Fruit fly (Drosophila melanogaster) whole organism, embryonic: ENCODE data around the gene Est-Q.

Experiments used
- Ada2b ChIP-seq: fragments of 200-800 bp; sonication (Bioruptor generic); IDR thresholded peaks from 2 replicates; pipeline ENCODE4 v1.3.6; 2022; ENCODE audit warnings: missing biosample characterization, missing genetic modification characterization
- CG10543 ChIP-seq: fragments of 200-800 bp; sonication (Bioruptor generic); optimal IDR thresholded peaks from 3 replicates; lab custom pipeline; 2017; ENCODE audit warnings: missing biosample characterization, mild to moderate bottlenecking, missing genetic modification characterization, moderate library complexity
- CG10565 ChIP-seq: fragments of 200-800 bp; sonication (Bioruptor generic); optimal IDR thresholded peaks from 3 replicates; lab custom pipeline; 2016; ENCODE audit warnings: missing biosample characterization, mild to moderate bottlenecking, missing genetic modification characterization
- CG12155 ChIP-seq: fragments of 200-800 bp; sonication (Bioruptor generic); optimal IDR thresholded peaks from 3 replicates; lab custom pipeline; 2016; ENCODE audit warnings: missing biosample characterization, missing genetic modification characterization
- CG1233 ChIP-seq: fragments of 200-800 bp; sonication (Bioruptor generic); optimal IDR thresholded peaks from 4 replicates; lab custom pipeline; 2018; ENCODE audit warnings: missing biosample characterization, mild to moderate bottlenecking, missing genetic modification characterization
- CG14965 ChIP-seq: fragments of 200-800 bp; sonication (Bioruptor generic); optimal IDR thresholded peaks from 2 replicates; lab custom pipeline; 2016; ENCODE audit warnings: missing biosample characterization, missing genetic modification characterization, borderline replicate concordance
- CG15011 ChIP-seq: fragments of 200-800 bp; sonication (Bioruptor generic); optimal IDR thresholded peaks from 3 replicates; lab custom pipeline; 2018; ENCODE audit warnings: missing biosample characterization, mild to moderate bottlenecking, missing genetic modification characterization
- CG15514 ChIP-seq: fragments of 200-800 bp; sonication (Bioruptor generic); optimal IDR thresholded peaks from 3 replicates; lab custom pipeline; 2017; ENCODE audit warnings: missing biosample characterization, missing genetic modification characterization, mild to moderate bottlenecking, moderate library complexity, missing genetic modification reagents
- CG15696 ChIP-seq: fragments of 200-800 bp; sonication (Bioruptor generic); optimal IDR thresholded peaks from 2 replicates; lab custom pipeline; 2019; ENCODE audit warnings: missing biosample characterization, mild to moderate bottlenecking, missing genetic modification characterization, moderate library complexity
- CG1602 ChIP-seq: fragments of 200-800 bp; sonication (Bioruptor generic); optimal IDR thresholded peaks from 3 replicates; lab custom pipeline; 2016; ENCODE audit warnings: missing biosample characterization, missing genetic modification characterization
- CG1647 ChIP-seq: fragments of 200-800 bp; sonication (Bioruptor generic); optimal IDR thresholded peaks from 3 replicates; lab custom pipeline; 2016; ENCODE audit warnings: missing biosample characterization, missing genetic modification characterization
- CG16813 ChIP-seq: fragments of 200-800 bp; sonication (Bioruptor generic); IDR thresholded peaks from 3 replicates; pipeline ENCODE4 v1.3.6; 2022; ENCODE audit warnings: missing biosample characterization, missing genetic modification characterization; ENCODE audit not compliant: partially characterized antibody
- CG17385 ChIP-seq: fragments of 200-800 bp; sonication (Bioruptor generic); optimal IDR thresholded peaks from 3 replicates; lab custom pipeline; 2018; ENCODE audit warnings: missing biosample characterization, mild to moderate bottlenecking, missing genetic modification characterization
- CG1792 ChIP-seq: fragments of 200-800 bp; sonication (Bioruptor generic); optimal IDR thresholded peaks from 2 replicates; lab custom pipeline; 2016; ENCODE audit warnings: missing biosample characterization, missing genetic modification characterization
- CG1832 ChIP-seq: fragments of 200-800 bp; sonication (Bioruptor generic); optimal IDR thresholded peaks from 2 replicates; lab custom pipeline; 2017; ENCODE audit warnings: missing biosample characterization, mild to moderate bottlenecking, missing genetic modification characterization, inconsistent platforms
- CG18599 ChIP-seq: fragments of 200-800 bp; sonication (Bioruptor generic); optimal IDR thresholded peaks from 3 replicates; lab custom pipeline; 2017; ENCODE audit warnings: missing biosample characterization, missing genetic modification characterization, mild to moderate bottlenecking, moderate library complexity, missing genetic modification reagents
- CG3163 ChIP-seq: fragments of 200-800 bp; sonication (Bioruptor generic); optimal IDR thresholded peaks from 3 replicates; lab custom pipeline; 2016; ENCODE audit warnings: missing biosample characterization, missing genetic modification characterization
- CG33557 ChIP-seq: fragments of 200-800 bp; sonication (Bioruptor generic); optimal IDR thresholded peaks from 2 replicates; lab custom pipeline; 2019; ENCODE audit warnings: missing biosample characterization, mild to moderate bottlenecking, missing genetic modification characterization, moderate library complexity
- CG4282 ChIP-seq: fragments of 200-800 bp; sonication (Bioruptor generic); optimal IDR thresholded peaks from 2 replicates; lab custom pipeline; 2016; ENCODE audit warnings: missing biosample characterization, missing genetic modification characterization
- CG8388 ChIP-seq: fragments of 200-800 bp; sonication (Bioruptor generic); optimal IDR thresholded peaks from 2 replicates; lab custom pipeline; 2019; ENCODE audit warnings: missing biosample characterization, mild to moderate bottlenecking, missing genetic modification characterization, moderate library complexity
- Camta ChIP-seq: fragments of 200-800 bp; sonication (Bioruptor generic); optimal IDR thresholded peaks from 2 replicates; lab custom pipeline; 2016; ENCODE audit warnings: missing biosample characterization, missing genetic modification characterization
- CoRest ChIP-seq: fragments of 200-800 bp; sonication (Bioruptor generic); optimal IDR thresholded peaks from 3 replicates; lab custom pipeline; 2018; ENCODE audit warnings: missing biosample characterization, mild to moderate bottlenecking, missing genetic modification characterization, moderate library complexity
- Dfd ChIP-seq, 2 experiments: fragments of >200 bp; optimal IDR thresholded peaks; 2 replicates each; lab custom pipeline; 2017; ENCODE audit warnings: missing biosample characterization in 2 of 2, missing genetic modification characterization in 2 of 2
- Doc3 ChIP-seq: fragments of 200-800 bp; sonication (Bioruptor generic); IDR thresholded peaks from 3 replicates; pipeline ENCODE4 v1.3.6; 2022; ENCODE audit warnings: missing biosample characterization, missing genetic modification characterization; ENCODE audit not compliant: partially characterized antibody
- Hr51 ChIP-seq, 2 experiments: fragments of 200-800 bp; sonication (Bioruptor generic); optimal IDR thresholded peaks; 2 replicates in 1 of 2; 3 replicates in 1 of 2; lab custom pipeline; 2016 to 2018; ENCODE audit warnings: missing biosample characterization in 2 of 2, missing genetic modification characterization in 2 of 2, mild to moderate bottlenecking in 1 of 2, moderate library complexity in 1 of 2
- Hr78 ChIP-seq, 2 experiments: fragments of 200-800 bp in 1 of 2; fragments of >200 bp in 1 of 2; sonication (Bioruptor generic) in 1 of 2; optimal IDR thresholded peaks; 2 replicates each; lab custom pipeline; 2017 to 2019; ENCODE audit warnings: missing biosample characterization in 2 of 2, missing genetic modification characterization in 2 of 2, mild to moderate bottlenecking in 1 of 2, moderate library complexity in 1 of 2
- Jarid2 ChIP-seq: fragments of 200-800 bp; sonication (Bioruptor generic); optimal IDR thresholded peaks from 3 replicates; lab custom pipeline; 2017; ENCODE audit warnings: mild to moderate bottlenecking, missing biosample characterization, missing genetic modification reagents, missing genetic modification characterization
- Lim3 ChIP-seq: fragments of 200-800 bp; sonication (Bioruptor generic); IDR thresholded peaks from 2 replicates; pipeline ENCODE4 v1.3.6; 2022; ENCODE audit warnings: missing biosample characterization, missing genetic modification characterization
- Myb ChIP-seq: fragments of 200-800 bp; sonication (Bioruptor generic); optimal IDR thresholded peaks from 2 replicates; lab custom pipeline; 2016; ENCODE audit warnings: missing biosample characterization, missing genetic modification characterization
- Nf-YB ChIP-seq: fragments of 200-800 bp; sonication (Bioruptor generic); optimal IDR thresholded peaks from 3 replicates; lab custom pipeline; 2019; ENCODE audit warnings: missing biosample characterization, mild to moderate bottlenecking, missing genetic modification characterization, moderate library complexity
- Sry-β ChIP-seq: fragments of 200-800 bp; sonication (Bioruptor generic); optimal IDR thresholded peaks from 2 replicates; lab custom pipeline; 2018; ENCODE audit warnings: missing biosample characterization, mild to moderate bottlenecking, missing genetic modification characterization, moderate library complexity
- Stat92E ChIP-seq, 3 experiments: fragments of >200 bp in 2 of 3; fragments of 200-800 bp in 1 of 3; sonication (Bioruptor generic) in 1 of 3; optimal IDR thresholded peaks; 2 replicates each; lab custom pipeline; 2017 to 2019; ENCODE audit warnings: missing biosample characterization in 3 of 3, missing genetic modification characterization in 3 of 3, mild to moderate bottlenecking in 1 of 3, moderate library complexity in 1 of 3
- YL-1 ChIP-seq: fragments of 200-800 bp; sonication (Bioruptor generic); optimal IDR thresholded peaks from 3 replicates; lab custom pipeline; 2017; ENCODE audit warnings: missing biosample characterization, mild to moderate bottlenecking, missing genetic modification characterization
- aop ChIP-seq: fragments of 200-800 bp; sonication (Bioruptor generic); IDR thresholded peaks from 2 replicates; pipeline ENCODE4 v1.3.6; 2022; ENCODE audit warnings: missing biosample characterization, missing genetic modification characterization
- corto ChIP-seq: fragments of 200-800 bp; sonication (Bioruptor generic); optimal IDR thresholded peaks from 2 replicates; lab custom pipeline; 2016; ENCODE audit warnings: missing biosample characterization, mild to moderate bottlenecking, missing genetic modification characterization, moderate library complexity
- cwo ChIP-seq: fragments of 200-800 bp; sonication (Bioruptor generic); optimal IDR thresholded peaks from 3 replicates; lab custom pipeline; 2017; ENCODE audit warnings: missing biosample characterization, missing genetic modification characterization, mild to moderate bottlenecking, moderate library complexity, missing genetic modification reagents
- esg ChIP-seq: fragments of 200-800 bp; sonication (Bioruptor generic); conservative IDR thresholded peaks from 2 replicates; pipeline ENCODE4 v1.3.6; 2022; ENCODE audit warnings: missing biosample characterization, missing genetic modification characterization
- gro ChIP-seq: fragments of 200-800 bp; sonication (Bioruptor generic); optimal IDR thresholded peaks from 2 replicates; lab custom pipeline; 2016; ENCODE audit warnings: missing biosample characterization, missing genetic modification characterization
- jing ChIP-seq: fragments of 200-800 bp; sonication (Bioruptor generic); optimal IDR thresholded peaks from 2 replicates; lab custom pipeline; 2018; ENCODE audit warnings: missing biosample characterization, mild to moderate bottlenecking, missing genetic modification characterization
- lbe ChIP-seq: fragments of 200-800 bp; sonication (Bioruptor generic); optimal IDR thresholded peaks from 2 replicates; lab custom pipeline; 2016; ENCODE audit warnings: missing biosample characterization, mild to moderate bottlenecking, missing genetic modification characterization
- maf-S ChIP-seq: fragments of 200-800 bp; sonication (Bioruptor generic); optimal IDR thresholded peaks from 2 replicates; lab custom pipeline; 2016; ENCODE audit warnings: missing biosample characterization, missing genetic modification characterization
- mam ChIP-seq: fragments of 200-800 bp; sonication (Bioruptor generic); optimal IDR thresholded peaks from 3 replicates; lab custom pipeline; 2016; ENCODE audit warnings: missing biosample characterization, missing genetic modification characterization
- pfk ChIP-seq: fragments of 200-800 bp; sonication (Bioruptor generic); optimal IDR thresholded peaks from 2 replicates; lab custom pipeline; 2018; ENCODE audit warnings: missing biosample characterization, mild to moderate bottlenecking, missing genetic modification characterization, moderate library complexity
- psq ChIP-seq: fragments of 200-800 bp; sonication (Bioruptor generic); optimal IDR thresholded peaks from 2 replicates; lab custom pipeline; 2017; ENCODE audit warnings: missing biosample characterization, missing genetic modification characterization
- pzg ChIP-seq: fragments of 200-800 bp; sonication (Bioruptor generic); optimal IDR thresholded peaks from 3 replicates; lab custom pipeline; 2018; ENCODE audit warnings: missing biosample characterization, mild to moderate bottlenecking, missing genetic modification characterization, moderate library complexity
- sc ChIP-seq, 3 experiments: fragments of >200 bp in 2 of 3; fragments of 200-800 bp in 1 of 3; sonication (Bioruptor generic) in 1 of 3; optimal IDR thresholded peaks; 2 replicates in 2 of 3; 3 replicates in 1 of 3; lab custom pipeline; 2017; ENCODE audit warnings: mild to moderate bottlenecking in 1 of 3, missing biosample characterization in 1 of 3, missing genetic modification characterization in 1 of 3, missing genetic modification reagents in 1 of 3
- tup ChIP-seq: fragments of 200-800 bp; sonication (Bioruptor generic); optimal IDR thresholded peaks from 2 replicates; lab custom pipeline; 2016; ENCODE audit warnings: missing biosample characterization, mild to moderate bottlenecking, missing genetic modification characterization, moderate library complexity
- wdn ChIP-seq: fragments of 200-800 bp; sonication (Bioruptor generic); IDR thresholded peaks from 2 replicates; pipeline ENCODE4 v1.3.6; 2022; ENCODE audit warnings: missing biosample characterization, missing genetic modification characterization
- zfh2 ChIP-seq: fragments of 200-800 bp; sonication (Bioruptor generic); optimal IDR thresholded peaks from 2 replicates; lab custom pipeline; 2016; ENCODE audit warnings: missing biosample characterization, missing genetic modification characterization

Est-Q gene

DNA sequence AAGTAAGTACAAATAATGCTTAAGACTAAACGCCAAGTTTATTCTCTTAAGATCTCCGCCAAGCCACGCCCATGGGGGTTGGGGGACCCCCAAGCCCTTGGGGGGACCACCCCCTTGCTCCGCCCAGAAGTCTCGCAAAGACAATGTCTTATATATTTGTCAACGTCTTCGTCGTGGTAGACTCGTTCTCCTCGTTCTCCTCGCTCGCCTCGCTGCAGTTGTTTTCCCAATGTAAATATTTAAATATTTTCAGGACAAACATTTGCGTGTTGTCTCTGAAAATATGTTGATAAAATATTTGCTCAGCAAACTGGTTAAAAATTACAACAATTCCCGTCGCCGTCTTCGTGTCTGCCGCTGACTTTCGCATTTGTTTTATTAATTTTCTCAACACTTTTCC, 37.0 kb upstream of the Est-Q start (continued):
- peak; percentile 94 for TF ChIP-seq CG33557
- no peak for TF ChIP-seq CG10565 (GFP tag; lab: Kevin White, UChicago)
- no peak for TF ChIP-seq CG3163 (GFP tag; lab: Kevin White, UChicago)
- TF ChIP-seq mam, result no peak
- TF ChIP-seq maf-S (GFP tag; lab: Kevin White, UChicago), result no peak
- no peak for TF ChIP-seq CG4282 (GFP tag; lab: Kevin White, UChicago)
- peak; percentile 6 for TF ChIP-seq CG14965
- peak; percentile 32 for TF ChIP-seq Camta (GFP tag; lab: Kevin White, UChicago)
- TF ChIP-seq CG15696 (tag; lab: Kevin White, UChicago), result peak; percentile 99
- TF ChIP-seq Nf-YB, result peak; percentile 62
- TF ChIP-seq corto (GFP tag; lab: Kevin White, UChicago), result no peak
- TF ChIP-seq CG1647 (GFP tag; lab: Kevin White, UChicago), result peak; percentile 4
- no peak for TF ChIP-seq Lim3 (GFP tag; lab: Robert Waterston, UW)
- no peak for TF ChIP-seq wdn (GFP tag; lab: Robert Waterston, UW)
- no peak for TF ChIP-seq CG12155
- TF ChIP-seq CG16813, result no peak
- peak; percentile 22 for TF ChIP-seq CG17385 (GFP tag; lab: Kevin White, UChicago)
- TF ChIP-seq Myb, result no peak
- TF ChIP-seq CG15514 (GFP tag; lab: Kevin White, UChicago), result no peak
- TF ChIP-seq jing (GFP tag; lab: Kevin White, UChicago), result no peak
- peak; percentile 76 for TF ChIP-seq CoRest (tag; lab: Kevin White, UChicago)
- TF ChIP-seq CG8388 (GFP tag; lab: Kevin White, UChicago), result peak; percentile 63
- no peak for TF ChIP-seq tup (GFP tag; lab: Kevin White, UChicago)
- TF ChIP-seq CG15011 (GFP tag; lab: Kevin White, UChicago), result peak; percentile 83
- peak; percentile 92 for TF ChIP-seq CG1233
- TF ChIP-seq sc (optimal IDR thresholded peaks at IDR 0.05; lab: Kevin White, UChicago), result no peak
- TF ChIP-seq sc (GFP tag; optimal IDR thresholded peaks at IDR 0.05; lab: Kevin White, UChicago), result peak; percentile 89
- no peak for TF ChIP-seq lbe
- no peak for TF ChIP-seq Doc3 (GFP tag; lab: Robert Waterston, UW)
- TF ChIP-seq YL-1 (GFP tag; lab: Kevin White, UChicago), result peak; percentile 61
- no peak for TF ChIP-seq Dfd (GFP tag; optimal IDR thresholded peaks at IDR 0.05; lab: Kevin White, UChicago)
- peak; percentile 18 for TF ChIP-seq pfk
- no peak for TF ChIP-seq CG1832 (GFP tag; lab: Kevin White, UChicago)
- TF ChIP-seq psq (GFP tag; lab: Kevin White, UChicago), result no peak
- TF ChIP-seq Hr78 (GFP tag; optimal IDR thresholded peaks at IDR 0.05; lab: Kevin White, UChicago), result peak in 1 of 2 experiments; percentile 61
- peak; percentile 53 for TF ChIP-seq Jarid2 (GFP tag; lab: Kevin White, UChicago)
- TF ChIP-seq CG1602 (GFP tag; lab: Kevin White, UChicago), result peak; percentile 47
- peak; percentile 55 for TF ChIP-seq CG18599 (GFP tag; lab: Kevin White, UChicago)
- TF ChIP-seq zfh2 (GFP tag; lab: Kevin White, UChicago), result no peak
- no peak for TF ChIP-seq cwo
- TF ChIP-seq Hr51 (GFP tag; optimal IDR thresholded peaks at IDR 0.05; lab: Kevin White, UChicago), result peak in 1 of 2 experiments; percentile 57
- TF ChIP-seq Sry-β (GFP tag; lab: Kevin White, UChicago), result peak; percentile 63
- TF ChIP-seq esg (GFP tag; lab: Robert Waterston, UW), result no peak
- TF ChIP-seq CG10543, result no peak
- no peak for TF ChIP-seq Stat92E (GFP tag; optimal IDR thresholded peaks at IDR 0.05; lab: Kevin White, UChicago)
- no peak for TF ChIP-seq aop (GFP tag; lab: Robert Waterston, UW)
- TF ChIP-seq pzg (GFP tag; lab: Kevin White, UChicago), result no peak
- no peak for TF ChIP-seq Ada2b (GFP tag; lab: Robert Waterston, UW)
- no peak for TF ChIP-seq gro (GFP tag; lab: Kevin White, UChicago)
- peak; percentile 62 for TF ChIP-seq CG1792 (GFP tag; lab: Kevin White, UChicago)
